Worm (Caenorhabditis elegans): ENCODE measurements around the gene EGAP2.2.

- TF ChIP-seq tra-1 (GFP tag; IDR thresholded peaks at IDR 0.05): no peak
- TF ChIP-seq lin-39 (tag; optimal IDR thresholded peaks at IDR 0.05): no peak
- TF ChIP-seq daf-12 (tag; optimal IDR thresholded peaks at IDR 0.05): no peak
- TF ChIP-seq egl-43 (GFP tag; IDR thresholded peaks at IDR 0.05): no peak
- no peak for TF ChIP-seq dpl-1 (GFP tag; optimal IDR thresholded peaks at IDR 0.05)
- TF ChIP-seq lsy-2 (tag; optimal IDR thresholded peaks at IDR 0.05): no peak
These were observed 30.2 kb upstream of the EGAP2.2 start, which contains the start of gene msp-50 for ce11 chrII:5199497-5199896.

All from whole organism, L4 larva.